Fruit fly (Drosophila melanogaster) whole organism, adult: Measurements from ENCODE around the gene CG15725.

ENCODE experiments used
- CG11617 ChIP-seq: fragments of 200-800 bp; sonication (Bioruptor generic); optimal IDR thresholded peaks from 2 replicates; lab custom pipeline; 2017; ENCODE audit warnings: mild to moderate bottlenecking, missing biosample characterization, missing genetic modification reagents, missing genetic modification characterization
- CG12768 ChIP-seq: fragments of 200-800 bp; sonication (Bioruptor generic); optimal IDR thresholded peaks from 2 replicates; lab custom pipeline; 2017; ENCODE audit warnings: missing biosample characterization, missing genetic modification characterization, mild to moderate bottlenecking, moderate library complexity, missing genetic modification reagents
- CG14711 ChIP-seq: fragments of 200-800 bp; sonication (Bioruptor generic); optimal IDR thresholded peaks from 2 replicates; lab custom pipeline; 2018; ENCODE audit warnings: missing biosample characterization, mild to moderate bottlenecking, missing genetic modification characterization, moderate library complexity
- CG1620 ChIP-seq: fragments of 200-800 bp; sonication (Bioruptor generic); optimal IDR thresholded peaks from 2 replicates; lab custom pipeline; 2016; ENCODE audit warnings: missing biosample characterization, missing genetic modification characterization
- CG33017 ChIP-seq: fragments of 200-800 bp; sonication (Bioruptor generic); optimal IDR thresholded peaks from 2 replicates; lab custom pipeline; 2018; ENCODE audit warnings: missing biosample characterization, mild to moderate bottlenecking, missing genetic modification characterization, moderate library complexity
- CG5204 ChIP-seq: fragments of 200-800 bp; sonication (Bioruptor generic); optimal IDR thresholded peaks from 2 replicates; lab custom pipeline; 2016; ENCODE audit warnings: missing biosample characterization, missing genetic modification characterization
- CG7045 ChIP-seq: fragments of 200-800 bp; sonication (Bioruptor generic); optimal IDR thresholded peaks from 2 replicates; lab custom pipeline; 2017; ENCODE audit warnings: missing biosample characterization, mild to moderate bottlenecking, missing genetic modification characterization
- CG7101 ChIP-seq: fragments of 200-800 bp; sonication (Bioruptor generic); optimal IDR thresholded peaks from 2 replicates; lab custom pipeline; 2018; ENCODE audit warnings: missing biosample characterization, mild to moderate bottlenecking, missing genetic modification characterization, moderate library complexity
- Clk ChIP-seq: fragments of 200-800 bp; sonication (Bioruptor generic); optimal IDR thresholded peaks from 2 replicates; lab custom pipeline; 2017; ENCODE audit warnings: missing biosample characterization, missing genetic modification characterization
- Crg-1 ChIP-seq: fragments of 200-800 bp; sonication (Bioruptor generic); optimal IDR thresholded peaks from 2 replicates; lab custom pipeline; 2016; ENCODE audit warnings: missing biosample characterization, missing genetic modification characterization
- Hr96 ChIP-seq: fragments of 200-800 bp; sonication (Bioruptor generic); optimal IDR thresholded peaks from 2 replicates; lab custom pipeline; 2016; ENCODE audit warnings: missing biosample characterization, missing genetic modification characterization
- Mnt ChIP-seq: fragments of 200-800 bp; sonication (Bioruptor generic); optimal IDR thresholded peaks from 2 replicates; lab custom pipeline; 2016; ENCODE audit warnings: missing biosample characterization, mild to moderate bottlenecking, missing genetic modification characterization
- bab1 ChIP-seq: fragments of 200-800 bp; sonication (Bioruptor generic); optimal IDR thresholded peaks from 3 replicates; lab custom pipeline; 2019; ENCODE audit warnings: missing biosample characterization, mild to moderate bottlenecking, missing genetic modification characterization, moderate library complexity
- cic ChIP-seq: fragments of 200-800 bp; sonication (Bioruptor generic); optimal IDR thresholded peaks from 2 replicates; lab custom pipeline; 2017; ENCODE audit warnings: missing biosample characterization, mild to moderate bottlenecking, missing genetic modification characterization, moderate library complexity
- cnc ChIP-seq, 2 experiments: fragments of >200 bp; optimal IDR thresholded peaks; 2 replicates each; lab custom pipeline; 2017
- kay ChIP-seq: fragments of 200-800 bp; sonication (Bioruptor generic); peaks from one replicate; lab custom pipeline; 2016; ENCODE audit warnings: missing biosample characterization, missing genetic modification characterization, borderline replicate concordance
- ovo ChIP-seq: fragments of 200-800 bp; sonication (Bioruptor generic); optimal IDR thresholded peaks from 2 replicates; lab custom pipeline; 2016; ENCODE audit warnings: missing biosample characterization, missing genetic modification characterization
- pad ChIP-seq: fragments of 200-800 bp; sonication (Bioruptor generic); optimal IDR thresholded peaks from 3 replicates; lab custom pipeline; 2017; ENCODE audit warnings: missing biosample characterization, missing genetic modification characterization, mild to moderate bottlenecking, moderate library complexity, missing genetic modification reagents
- tj ChIP-seq: fragments of 200-800 bp; sonication (Bioruptor generic); optimal IDR thresholded peaks from 3 replicates; lab custom pipeline; 2017; ENCODE audit warnings: missing biosample characterization, mild to moderate bottlenecking, missing genetic modification characterization, moderate library complexity
- toe ChIP-seq: fragments of 200-800 bp; sonication (Bioruptor generic); optimal IDR thresholded peaks from 2 replicates; lab custom pipeline; 2016; ENCODE audit warnings: missing biosample characterization, missing genetic modification characterization

The CG15725 gene

dm6 chrX:12662679-12663463 lies 42.8 kb upstream of the CG15725 start:
- peak; percentile 11 for TF ChIP-seq ovo (GFP tag; lab: Kevin White, UChicago)
- peak; percentile 99 for TF ChIP-seq tj (GFP tag; lab: Kevin White, UChicago)
- peak; percentile 74 for TF ChIP-seq pad (GFP tag; lab: Kevin White, UChicago)
- TF ChIP-seq bab1 (GFP tag; lab: Kevin White, UChicago): peak; percentile 96
- TF ChIP-seq CG11617: peak; percentile 61
- no peak for TF ChIP-seq CG1620 (GFP tag; lab: Kevin White, UChicago)
- no peak for TF ChIP-seq toe (GFP tag; lab: Kevin White, UChicago)
- TF ChIP-seq kay (GFP tag; lab: Kevin White, UChicago): no peak
- no peak for TF ChIP-seq cic (GFP tag; lab: Kevin White, UChicago)
- TF ChIP-seq CG7045: no peak
- TF ChIP-seq CG12768 (GFP tag; lab: Kevin White, UChicago): no peak
- TF ChIP-seq Crg-1 (GFP tag; lab: Kevin White, UChicago): peak; percentile 45
- TF ChIP-seq CG14711: peak; percentile 82
- peak; percentile 39 for TF ChIP-seq CG33017
- TF ChIP-seq CG7101: peak; percentile 84
- TF ChIP-seq Mnt (GFP tag; lab: Kevin White, UChicago): peak; percentile 15

DNA sequence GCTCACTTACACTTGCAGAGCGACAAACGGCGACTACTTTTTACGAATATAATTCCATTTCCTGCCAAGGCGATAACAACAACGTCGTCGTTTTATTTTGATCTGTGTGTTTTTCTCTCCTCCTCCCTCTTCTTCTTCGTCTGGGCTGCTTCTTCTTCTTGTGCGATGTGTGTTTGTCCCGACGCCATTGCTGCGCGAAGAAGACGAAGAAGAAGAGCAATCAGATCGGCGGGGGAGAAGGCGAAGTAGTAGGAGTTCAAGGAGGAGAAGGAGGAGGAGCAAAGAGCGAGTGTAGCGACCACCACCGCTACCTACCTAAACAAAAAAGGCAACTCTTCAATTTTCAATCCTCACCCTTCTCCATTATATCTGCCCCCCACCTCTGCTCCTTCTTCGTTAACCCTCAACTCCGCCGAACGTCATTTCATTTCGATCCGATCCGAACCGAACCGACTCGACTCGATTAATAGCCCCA lies 42.2 kb upstream of the CG15725 start:
- no peak for TF ChIP-seq ovo (GFP tag; lab: Kevin White, UChicago)
- no peak for TF ChIP-seq Crg-1 (GFP tag; lab: Kevin White, UChicago)
- TF ChIP-seq tj (GFP tag; lab: Kevin White, UChicago): peak; percentile 66
- no peak for TF ChIP-seq CG5204 (GFP tag; lab: Kevin White, UChicago)
- TF ChIP-seq kay (GFP tag; lab: Kevin White, UChicago): no peak
- peak; percentile 61 for TF ChIP-seq pad (GFP tag; lab: Kevin White, UChicago)

- TF ChIP-seq tj (GFP tag; lab: Kevin White, UChicago): peak; percentile 7
- no peak for TF ChIP-seq cnc (optimal IDR thresholded peaks at IDR 0.05; lab: Kevin White, UChicago)
Observed at dm6 chrX:12664117-12664783, 41.4 kb upstream of the CG15725 start.

dm6 chrX:12665112-12665795 lies 40.4 kb upstream of the CG15725 start:
- TF ChIP-seq CG5204 (GFP tag; lab: Kevin White, UChicago): peak; percentile 76
- TF ChIP-seq Crg-1 (GFP tag; lab: Kevin White, UChicago): peak; percentile 81
- peak; percentile 71 for TF ChIP-seq CG1620 (GFP tag; lab: Kevin White, UChicago)
- peak; percentile 95 for TF ChIP-seq CG7101
- TF ChIP-seq pad (GFP tag; lab: Kevin White, UChicago): peak; percentile 93
- peak; percentile 37 for TF ChIP-seq kay (GFP tag; lab: Kevin White, UChicago)
- peak; percentile 87 for TF ChIP-seq CG33017
- TF ChIP-seq bab1 (GFP tag; lab: Kevin White, UChicago): peak; percentile 76
- peak; percentile 84 for TF ChIP-seq cic (GFP tag; lab: Kevin White, UChicago)
- TF ChIP-seq CG12768 (GFP tag; lab: Kevin White, UChicago): peak; percentile 85
- peak; percentile 25 for TF ChIP-seq toe (GFP tag; lab: Kevin White, UChicago)
- TF ChIP-seq CG11617: peak; percentile 90
- TF ChIP-seq CG7045: peak; percentile 77
- TF ChIP-seq ovo (GFP tag; lab: Kevin White, UChicago): peak; percentile 80
- TF ChIP-seq Hr96 (GFP tag; lab: Kevin White, UChicago): peak; percentile 65
- TF ChIP-seq tj (GFP tag; lab: Kevin White, UChicago): no peak
- TF ChIP-seq Mnt (GFP tag; lab: Kevin White, UChicago): peak; percentile 79
- peak; percentile 51 for TF ChIP-seq Clk
- TF ChIP-seq CG14711: peak; percentile 88
- TF ChIP-seq cnc (optimal IDR thresholded peaks at IDR 0.05; lab: Kevin White, UChicago): no peak

DNA sequence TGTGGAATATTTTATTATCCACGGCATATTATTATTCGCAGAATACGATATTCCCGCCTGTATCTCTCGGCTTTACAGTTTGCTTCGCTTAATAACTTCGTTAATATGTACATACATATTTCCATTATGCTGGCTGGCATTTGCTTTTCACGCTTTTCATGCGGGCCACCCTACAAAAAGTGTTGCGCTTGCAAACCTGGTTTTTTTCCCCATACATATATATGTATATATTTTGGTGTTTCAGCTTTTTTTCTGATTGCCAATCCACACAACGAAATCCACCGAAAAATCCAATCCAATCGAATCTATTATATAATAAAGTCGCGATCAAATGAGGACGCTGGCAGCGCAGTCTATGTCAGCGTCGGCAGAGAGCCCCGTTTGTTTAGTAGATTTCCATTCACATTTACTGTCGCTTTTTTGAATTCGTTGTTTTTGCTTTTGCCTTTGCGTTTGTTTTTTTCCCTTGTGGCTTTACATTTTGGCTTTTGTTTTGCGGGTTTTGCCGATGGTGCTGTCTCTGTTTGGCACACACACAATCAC lies 39.8 kb upstream of the CG15725 start:
- no peak for TF ChIP-seq toe (GFP tag; lab: Kevin White, UChicago)
- no peak for TF ChIP-seq CG7101
- peak; percentile 13 for TF ChIP-seq bab1 (GFP tag; lab: Kevin White, UChicago)
- TF ChIP-seq tj (GFP tag; lab: Kevin White, UChicago): peak; percentile 97
- no peak for TF ChIP-seq CG12768 (GFP tag; lab: Kevin White, UChicago)
- no peak for TF ChIP-seq CG33017
- no peak for TF ChIP-seq CG5204 (GFP tag; lab: Kevin White, UChicago)
